Fruit fly (Drosophila melanogaster): Measurements from ENCODE around the gene CG11226.

DNA sequence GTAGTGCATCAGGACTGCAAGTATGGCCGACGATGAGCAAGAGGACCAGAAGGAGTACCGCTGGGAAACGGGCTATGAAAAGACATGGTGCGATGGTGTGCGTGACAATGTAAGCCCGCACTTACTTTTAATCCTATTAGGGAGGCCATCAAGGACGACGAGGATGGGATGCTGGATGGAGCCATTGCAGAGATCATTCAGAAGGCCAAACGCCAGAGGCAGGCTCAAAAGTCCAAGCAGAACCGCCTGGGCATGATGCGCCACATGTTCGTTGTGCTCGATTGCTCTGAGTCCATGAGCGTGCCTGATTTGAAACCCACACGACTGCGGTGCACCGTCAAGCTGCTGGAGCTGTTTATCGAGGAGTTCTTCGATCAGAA is 42.5 kb downstream of the CG11226 start:
- TF ChIP-seq CG9948 (tag; optimal IDR thresholded peaks at IDR 0.05) (no peak), CG8159 (tag; optimal IDR thresholded peaks at IDR 0.05) (no peak), fd96Ca (GFP tag; IDR thresholded peaks at IDR 0.05) (no peak), CG14655 (GFP tag; optimal IDR thresholded peaks at IDR 0.05) (no peak), CG8301 (tag; optimal IDR thresholded peaks at IDR 0.05) (no peak), CG32121 (GFP tag; IDR thresholded peaks at IDR 0.05) (no peak), gl (tag; optimal IDR thresholded peaks at IDR 0.05) (no peak), CG13204 (GFP tag; optimal IDR thresholded peaks at IDR 0.05) (no peak), Pif1A (GFP tag; optimal IDR thresholded peaks at IDR 0.05) (no peak), Snoo (tag; optimal IDR thresholded peaks at IDR 0.05) (no peak), rn (GFP tag; IDR thresholded peaks at IDR 0.05) (no peak), CG12605 (GFP tag; IDR thresholded peaks at IDR 0.05) (no peak)
